Fruit fly (Drosophila melanogaster) whole organism, prepupa: Measurements from ENCODE around the gene CG31103.

Experiments used
- CG10631 ChIP-seq: fragments of 200-800 bp; sonication (Bioruptor generic); optimal IDR thresholded peaks from 2 replicates; lab custom pipeline; 2016; ENCODE audit warnings: missing biosample characterization, missing genetic modification characterization
- CG10669 ChIP-seq: fragments of 200-800 bp; sonication (Bioruptor generic); optimal IDR thresholded peaks from 3 replicates; lab custom pipeline; 2018; ENCODE audit warnings: missing biosample characterization, mild to moderate bottlenecking, missing genetic modification characterization, moderate library complexity
- CG11294 ChIP-seq: fragments of 200-800 bp; sonication (Bioruptor generic); IDR thresholded peaks from 2 replicates; pipeline ENCODE4 v1.3.6; 2022; ENCODE audit warnings: missing biosample characterization, missing genetic modification characterization
- CG11902 ChIP-seq: fragments of 200-800 bp; sonication (Bioruptor generic); optimal IDR thresholded peaks from 3 replicates; lab custom pipeline; 2016; ENCODE audit warnings: missing biosample characterization, missing genetic modification characterization
- CG15336 ChIP-seq: fragments of 200-800 bp; sonication (Bioruptor generic); IDR thresholded peaks from 2 replicates; pipeline ENCODE4 v1.3.6; 2022; ENCODE audit warnings: missing biosample characterization, missing genetic modification characterization
- CG1621 ChIP-seq: fragments of 200-800 bp; sonication (Bioruptor generic); optimal IDR thresholded peaks from 3 replicates; lab custom pipeline; 2018; ENCODE audit warnings: missing biosample characterization, mild to moderate bottlenecking, missing genetic modification characterization
- CG31627 ChIP-seq: fragments of 200-800 bp; sonication (Bioruptor generic); optimal IDR thresholded peaks from 3 replicates; lab custom pipeline; 2016; ENCODE audit warnings: missing biosample characterization, missing genetic modification characterization
- CG32006 ChIP-seq: fragments of 200-800 bp; sonication (Bioruptor generic); optimal IDR thresholded peaks from 3 replicates; lab custom pipeline; 2017; ENCODE audit warnings: missing biosample characterization, mild to moderate bottlenecking, missing genetic modification characterization
- CG34406 ChIP-seq: fragments of 200-800 bp; sonication (Bioruptor generic); optimal IDR thresholded peaks from 3 replicates; lab custom pipeline; 2016; ENCODE audit warnings: missing biosample characterization, missing genetic modification characterization
- CG4318 ChIP-seq: fragments of 200-800 bp; sonication (Bioruptor generic); optimal IDR thresholded peaks from 3 replicates; lab custom pipeline; 2017; ENCODE audit warnings: missing biosample characterization, mild to moderate bottlenecking, missing genetic modification characterization
- CG6163 ChIP-seq: fragments of 200-800 bp; sonication (Bioruptor generic); IDR thresholded peaks from 3 replicates; pipeline ENCODE4 v1.3.6; 2022; ENCODE audit warnings: missing biosample characterization, missing genetic modification characterization
- CG6276 ChIP-seq: fragments of 200-800 bp; sonication (Bioruptor generic); optimal IDR thresholded peaks from 2 replicates; lab custom pipeline; 2017; ENCODE audit warnings: missing biosample characterization, mild to moderate bottlenecking, missing genetic modification characterization
- CG6792 ChIP-seq: fragments of 200-800 bp; sonication (Bioruptor generic); optimal IDR thresholded peaks from 3 replicates; lab custom pipeline; 2016; ENCODE audit warnings: missing biosample characterization, missing genetic modification characterization
- CG6808 ChIP-seq: fragments of 200-800 bp; sonication (Bioruptor generic); optimal IDR thresholded peaks from 3 replicates; lab custom pipeline; 2017; ENCODE audit warnings: missing biosample characterization, missing genetic modification characterization, mild to moderate bottlenecking, moderate library complexity, missing genetic modification reagents
- CG6854 ChIP-seq: fragments of 200-800 bp; sonication (Bioruptor generic); optimal IDR thresholded peaks from 2 replicates; lab custom pipeline; 2017; ENCODE audit warnings: missing biosample characterization, mild to moderate bottlenecking, missing genetic modification characterization
- CG8319 ChIP-seq: fragments of 200-800 bp; sonication (Bioruptor generic); optimal IDR thresholded peaks from 3 replicates; lab custom pipeline; 2016; ENCODE audit warnings: missing biosample characterization, missing genetic modification characterization
- CG8632 ChIP-seq: fragments of 200-800 bp; sonication (Bioruptor generic); optimal IDR thresholded peaks from 3 replicates; lab custom pipeline; 2016; ENCODE audit warnings: missing biosample characterization, missing genetic modification characterization
- CG9139 ChIP-seq: fragments of 200-800 bp; sonication (Bioruptor generic); optimal IDR thresholded peaks from 3 replicates; lab custom pipeline; 2017; ENCODE audit warnings: missing biosample characterization, mild to moderate bottlenecking, missing genetic modification characterization
- Eip75B ChIP-seq: fragments of 200-800 bp; sonication (Bioruptor generic); optimal IDR thresholded peaks from 3 replicates; lab custom pipeline; 2016; ENCODE audit warnings: missing biosample characterization, missing genetic modification characterization
- Ets21C ChIP-seq: fragments of 200-800 bp; sonication (Bioruptor generic); optimal IDR thresholded peaks from 3 replicates; lab custom pipeline; 2016; ENCODE audit warnings: missing biosample characterization, missing genetic modification characterization
- Hr39 ChIP-seq: fragments of 200-800 bp; sonication (Bioruptor generic); optimal IDR thresholded peaks from 2 replicates; lab custom pipeline; 2016; ENCODE audit warnings: missing biosample characterization, missing genetic modification characterization
- Lpt ChIP-seq: fragments of 200-800 bp; sonication (Bioruptor generic); optimal IDR thresholded peaks from 3 replicates; lab custom pipeline; 2016; ENCODE audit warnings: missing biosample characterization, missing genetic modification characterization
- OdsH ChIP-seq: fragments of 200-800 bp; sonication (Bioruptor generic); optimal IDR thresholded peaks from 3 replicates; lab custom pipeline; 2016; ENCODE audit warnings: missing biosample characterization, missing genetic modification characterization
- Sox102F ChIP-seq: fragments of 200-800 bp; sonication (Bioruptor generic); optimal IDR thresholded peaks from 2 replicates; lab custom pipeline; 2016; ENCODE audit warnings: missing biosample characterization, mild to moderate bottlenecking, missing genetic modification characterization
- Sox14 ChIP-seq: fragments of 200-800 bp; sonication (Bioruptor generic); optimal IDR thresholded peaks from 3 replicates; lab custom pipeline; 2016; ENCODE audit warnings: missing biosample characterization, missing genetic modification characterization
- Sox15 ChIP-seq: fragments of 200-800 bp; sonication (Bioruptor generic); optimal IDR thresholded peaks from 3 replicates; lab custom pipeline; 2016; ENCODE audit warnings: missing biosample characterization, missing genetic modification characterization
- achi ChIP-seq: fragments of 200-800 bp; sonication (Bioruptor generic); optimal IDR thresholded peaks from 3 replicates; lab custom pipeline; 2016; ENCODE audit warnings: missing biosample characterization, missing genetic modification characterization
- acj6 ChIP-seq: fragments of 200-800 bp; sonication (Bioruptor generic); optimal IDR thresholded peaks from 3 replicates; lab custom pipeline; 2016; ENCODE audit warnings: missing biosample characterization, missing genetic modification characterization
- cyc ChIP-seq: fragments of 200-800 bp; sonication (Bioruptor generic); optimal IDR thresholded peaks from 3 replicates; lab custom pipeline; 2016; ENCODE audit warnings: missing biosample characterization, missing genetic modification characterization
- dac ChIP-seq: fragments of 200-800 bp; sonication (Bioruptor generic); optimal IDR thresholded peaks from 2 replicates; lab custom pipeline; 2017; ENCODE audit warnings: missing biosample characterization, mild to moderate bottlenecking, missing genetic modification characterization
- dsx ChIP-seq: fragments of 200-800 bp; optimal IDR thresholded peaks from 3 replicates; lab custom pipeline; 2019; ENCODE audit warnings: missing biosample characterization, mild to moderate bottlenecking, missing genetic modification characterization, moderate library complexity; ENCODE audit not compliant: poor library complexity, severe bottlenecking
- esn ChIP-seq: fragments of 200-800 bp; sonication (Bioruptor generic); optimal IDR thresholded peaks from 2 replicates; lab custom pipeline; 2016; ENCODE audit warnings: missing biosample characterization, mild to moderate bottlenecking, missing genetic modification characterization, moderate library complexity
- fd59A ChIP-seq: fragments of 200-800 bp; sonication (Bioruptor generic); optimal IDR thresholded peaks from 2 replicates; lab custom pipeline; 2017; ENCODE audit warnings: missing biosample characterization, mild to moderate bottlenecking, missing genetic modification characterization, missing genetic modification reagents
- fd85E ChIP-seq: fragments of 200-800 bp; sonication (Bioruptor generic); optimal IDR thresholded peaks from 3 replicates; lab custom pipeline; 2016; ENCODE audit warnings: missing biosample characterization, missing genetic modification characterization
- fkh ChIP-seq: fragments of 200-800 bp; sonication (Bioruptor generic); optimal IDR thresholded peaks from 3 replicates; lab custom pipeline; 2017; ENCODE audit warnings: missing biosample characterization, mild to moderate bottlenecking, missing genetic modification characterization, moderate library complexity
- lz ChIP-seq: fragments of 200-800 bp; sonication (Bioruptor generic); optimal IDR thresholded peaks from 3 replicates; lab custom pipeline; 2016; ENCODE audit warnings: missing biosample characterization, missing genetic modification characterization
- net ChIP-seq: fragments of 200-800 bp; sonication (Bioruptor generic); optimal IDR thresholded peaks from 3 replicates; lab custom pipeline; 2016; ENCODE audit warnings: missing biosample characterization, missing genetic modification characterization
- pdm3 ChIP-seq: fragments of 200-800 bp; sonication (Bioruptor generic); optimal IDR thresholded peaks from 3 replicates; lab custom pipeline; 2016; ENCODE audit warnings: missing biosample characterization, missing genetic modification characterization
- salr ChIP-seq, 2 experiments: fragments of 200-800 bp; sonication (Bioruptor generic); optimal IDR thresholded peaks; 3 replicates each; lab custom pipeline; 2016 to 2018; ENCODE audit warnings: missing biosample characterization in 2 of 2, missing genetic modification characterization in 2 of 2, mild to moderate bottlenecking in 1 of 2
- spab ChIP-seq: fragments of 200-800 bp; sonication (Bioruptor generic); optimal IDR thresholded peaks from 2 replicates; lab custom pipeline; 2017; ENCODE audit warnings: missing biosample characterization, mild to moderate bottlenecking, missing genetic modification characterization, missing genetic modification reagents
- ss ChIP-seq, 2 experiments: fragments of 200-800 bp; sonication (Bioruptor generic); optimal IDR thresholded peaks; 2 replicates in 1 of 2; 3 replicates in 1 of 2; lab custom pipeline; 2017 to 2018; ENCODE audit warnings: mild to moderate bottlenecking in 2 of 2, missing biosample characterization in 2 of 2, missing genetic modification characterization in 2 of 2, moderate library complexity in 1 of 2
- vri ChIP-seq: fragments of 200-800 bp; sonication (Bioruptor generic); optimal IDR thresholded peaks from 3 replicates; lab custom pipeline; 2016; ENCODE audit warnings: missing biosample characterization, mild to moderate bottlenecking, missing genetic modification characterization

The CG31103 gene

DNA sequence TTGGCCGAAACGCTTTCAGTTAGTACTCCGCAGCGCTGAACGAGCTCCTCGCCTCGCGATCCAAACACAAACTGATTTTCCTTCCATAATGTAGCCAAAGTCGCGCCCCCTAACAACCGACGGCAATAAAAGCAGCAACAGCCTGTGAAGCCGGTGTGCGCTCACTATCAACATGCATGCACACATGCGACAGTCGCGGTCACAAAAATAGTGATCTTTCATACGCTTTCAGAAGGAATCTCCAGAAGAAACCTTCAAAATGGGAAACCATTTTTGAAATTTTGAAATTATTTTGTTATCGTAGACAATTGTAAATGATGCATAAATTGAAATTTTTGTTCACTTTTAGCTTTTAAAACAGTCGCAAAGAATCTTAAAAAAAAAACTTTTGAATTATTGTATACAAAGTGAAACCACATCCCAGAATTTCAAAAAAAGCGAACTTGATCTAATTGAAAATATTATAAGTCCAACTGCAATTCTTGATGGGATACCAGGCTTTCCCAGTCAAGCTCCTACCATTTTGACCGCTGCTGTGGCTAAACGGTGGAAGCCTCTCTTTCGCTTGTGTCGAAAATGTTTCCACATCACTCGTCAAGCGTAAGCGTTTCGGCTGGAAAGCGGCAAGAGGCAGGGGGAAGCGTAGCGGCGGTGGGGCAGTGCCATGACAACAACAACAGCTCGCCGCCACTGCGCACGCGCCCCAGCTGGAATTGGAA is 13.3 kb downstream of the CG31103 start, which contains the start of gene Cad96Cb (continued):
- TF ChIP-seq CG31627: peak; percentile 92
- TF ChIP-seq CG11294 (GFP tag; lab: Robert Waterston, UW): peak; percentile 61
- TF ChIP-seq fd85E (GFP tag; lab: Kevin White, UChicago): peak; percentile 57
- peak; percentile 89 for TF ChIP-seq CG10669 (GFP tag; lab: Kevin White, UChicago)
- TF ChIP-seq Lpt (GFP tag; lab: Kevin White, UChicago): peak; percentile 92
- TF ChIP-seq spab: peak; percentile 93
- peak; percentile 87 for TF ChIP-seq CG6854
- TF ChIP-seq CG6808 (GFP tag; lab: Kevin White, UChicago): peak; percentile 93
- TF ChIP-seq dac (GFP tag; lab: Kevin White, UChicago): peak; percentile 91
- peak; percentile 85 for TF ChIP-seq CG11902 (GFP tag; lab: Kevin White, UChicago)
- TF ChIP-seq CG9139 (GFP tag; lab: Kevin White, UChicago): peak; percentile 79
- peak; percentile 86 for TF ChIP-seq Ets21C
- TF ChIP-seq Eip75B (GFP tag; lab: Kevin White, UChicago): peak; percentile 91
- peak; percentile 89 for TF ChIP-seq CG8632
- TF ChIP-seq acj6 (GFP tag; lab: Kevin White, UChicago): peak; percentile 91
- TF ChIP-seq pdm3: peak; percentile 92
- peak; percentile 98 for TF ChIP-seq CG32006 (GFP tag; lab: Kevin White, UChicago)
- peak; percentile 97 for TF ChIP-seq CG6276 (GFP tag; lab: Kevin White, UChicago)
- peak; percentile 90 for TF ChIP-seq CG6792 (GFP tag; lab: Kevin White, UChicago)
- TF ChIP-seq CG8319 (GFP tag; lab: Kevin White, UChicago): peak; percentile 89
- TF ChIP-seq ss (GFP tag; optimal IDR thresholded peaks at IDR 0.05; lab: Kevin White, UChicago): peak; percentile 92
- peak; percentile 84 for TF ChIP-seq Sox15 (GFP tag; lab: Kevin White, UChicago)
- peak; percentile 93 for TF ChIP-seq achi
- TF ChIP-seq fd59A (GFP tag; lab: Kevin White, UChicago): peak; percentile 89
- TF ChIP-seq CG6163: peak; percentile 81
- TF ChIP-seq Sox14 (GFP tag; lab: Kevin White, UChicago): peak; percentile 94
- peak; percentile 79 for TF ChIP-seq vri (GFP tag; lab: Kevin White, UChicago)
- TF ChIP-seq Sox102F: peak; percentile 92
- peak; percentile 95 for TF ChIP-seq esn (GFP tag; lab: Kevin White, UChicago)
- peak; percentile 90 for TF ChIP-seq CG15336 (GFP tag; lab: Robert Waterston, UW)
- TF ChIP-seq fkh (GFP tag; lab: Kevin White, UChicago): no peak
- TF ChIP-seq CG10631 (GFP tag; lab: Kevin White, UChicago): peak; percentile 88
- peak; percentile 92 for TF ChIP-seq lz (GFP tag; lab: Kevin White, UChicago)
- TF ChIP-seq OdsH (GFP tag; lab: Kevin White, UChicago): peak; percentile 93
- peak; percentile 93 for TF ChIP-seq cyc (GFP tag; lab: Kevin White, UChicago)
- TF ChIP-seq dsx: peak; percentile 80
- TF ChIP-seq CG4318: peak; percentile 95
- TF ChIP-seq Hr39 (GFP tag; lab: Kevin White, UChicago): peak; percentile 92
- peak; percentile 57 to 98 for TF ChIP-seq salr (GFP tag; optimal IDR thresholded peaks at IDR 0.05; lab: Kevin White, UChicago)
- peak; percentile 94 for TF ChIP-seq net (GFP tag; lab: Kevin White, UChicago)

DNA sequence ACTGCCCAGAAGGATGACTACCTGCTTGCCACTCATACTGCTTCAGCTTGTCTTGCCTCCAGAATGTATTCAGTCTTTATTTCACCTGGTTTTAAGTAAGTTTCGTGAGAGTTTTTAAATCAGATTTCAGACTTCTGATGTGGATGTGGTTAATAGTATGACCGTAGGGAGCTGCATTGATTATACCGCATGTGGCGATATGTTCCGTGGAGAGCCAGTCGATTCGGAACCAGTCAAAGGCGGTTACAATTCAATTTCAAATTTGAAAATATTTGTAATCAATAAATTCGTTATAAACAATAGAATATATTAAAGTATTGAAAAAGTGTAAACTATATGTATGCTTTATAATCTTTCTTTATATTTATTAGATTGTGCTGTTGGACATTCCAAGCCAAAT is 16.2 kb downstream of the CG31103 start, which contains the start of gene Sil1:
Sil1 (minus strand) TSS at position 168 of the 400 bp plus-strand sequence.
- TF ChIP-seq CG1621 (tag; lab: Kevin White, UChicago): peak; percentile 45
- no peak for TF ChIP-seq CG34406 (GFP tag; lab: Kevin White, UChicago)
- no peak for TF ChIP-seq cyc (GFP tag; lab: Kevin White, UChicago)
